Worm (Caenorhabditis elegans) whole organism, L2 larva: ENCODE measurements around the gene F08G12.3.

Experiments
- C34F6.9 ChIP-seq: fragments of 150-350 bp; optimal IDR thresholded peaks from 2 replicates; lab custom pipeline; 2014; ENCODE audit warnings: missing biosample characterization, missing genetic modification characterization
- aly-2 ChIP-seq: fragments of 150-350 bp; optimal IDR thresholded peaks from 2 replicates; lab custom pipeline; 2014; ENCODE audit warnings: missing biosample characterization, missing genetic modification characterization
- ceh-82 ChIP-seq: fragments of 150-350 bp; optimal IDR thresholded peaks from 2 replicates; lab custom pipeline; 2014; ENCODE audit warnings: missing biosample characterization, missing genetic modification characterization
- elt-1 ChIP-seq: fragments of 150-350 bp; optimal IDR thresholded peaks from 2 replicates; lab custom pipeline; 2014; ENCODE audit warnings: missing biosample characterization, missing genetic modification characterization
- lin-13 ChIP-seq: fragments of 150-350 bp; optimal IDR thresholded peaks from 2 replicates; lab custom pipeline; 2014; ENCODE audit warnings: missing biosample characterization, missing genetic modification reagents, missing genetic modification characterization
- lin-39 ChIP-seq: fragments of 150-350 bp; optimal IDR thresholded peaks from 2 replicates; lab custom pipeline; 2014; ENCODE audit warnings: missing biosample characterization, missing genetic modification reagents, missing genetic modification characterization
- lsy-2 ChIP-seq, 2 experiments: fragments of 150-350 bp in 1 of 2; sonication (generic microtip) in 1 of 2; optimal IDR thresholded peaks; 2 replicates each; lab custom pipeline; 2014 to 2017; ENCODE audit warnings: missing biosample characterization in 2 of 2, missing genetic modification characterization in 2 of 2
- mbf-1 ChIP-seq: sonication (generic microtip); optimal IDR thresholded peaks from 2 replicates; lab custom pipeline; 2017; ENCODE audit warnings: missing biosample characterization, missing genetic modification characterization
- nhr-11 ChIP-seq: fragments of 150-350 bp; optimal IDR thresholded peaks from 2 replicates; lab custom pipeline; 2014; ENCODE audit warnings: missing biosample characterization, missing genetic modification characterization
- nhr-129 ChIP-seq: fragments of 150-350 bp; optimal IDR thresholded peaks from 2 replicates; lab custom pipeline; 2014; ENCODE audit warnings: missing biosample characterization, missing genetic modification characterization
- skn-1 ChIP-seq: sonication (generic microtip); optimal IDR thresholded peaks from 2 replicates; lab custom pipeline; 2017; ENCODE audit warnings: missing biosample characterization, missing genetic modification characterization
- unc-55 ChIP-seq: fragments of 150-350 bp; sonication (generic microtip); optimal IDR thresholded peaks from 3 replicates; lab custom pipeline; 2014; ENCODE audit warnings: missing biosample characterization, missing genetic modification reagents, missing genetic modification characterization
- unc-62 ChIP-seq: fragments of 150-350 bp; optimal IDR thresholded peaks from 2 replicates; lab custom pipeline; 2014; ENCODE audit warnings: missing biosample characterization, missing genetic modification reagents, missing genetic modification characterization
- zag-1 ChIP-seq: fragments of 150-350 bp; optimal IDR thresholded peaks from 2 replicates; lab custom pipeline; 2014; ENCODE audit warnings: missing biosample characterization, missing genetic modification characterization

DNA sequence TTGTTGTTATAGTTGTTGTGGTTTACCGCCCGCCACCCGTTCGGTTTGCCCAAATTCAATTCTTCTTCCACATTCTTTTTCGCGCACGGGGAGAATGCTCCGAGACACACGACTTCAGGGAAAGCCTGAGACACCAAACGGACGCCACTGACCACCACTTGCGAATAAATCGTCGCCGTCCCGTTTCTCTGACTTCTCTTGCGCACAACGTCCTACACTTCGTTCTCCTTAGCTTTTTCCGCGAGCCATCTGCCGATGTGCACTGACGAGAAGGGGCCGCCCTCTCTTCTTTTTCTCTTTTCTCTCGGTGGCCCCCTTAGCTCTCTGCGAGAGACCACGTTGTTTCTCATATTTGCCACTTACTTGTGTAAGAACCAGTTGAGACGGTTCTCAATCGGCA is 43.0 kb upstream of the F08G12.3 start, which contains the start of gene C03A3.1:
- TF ChIP-seq nhr-129 (tag; lab: Kevin White, UChicago) = peak; percentile 16
- TF ChIP-seq unc-62 (GFP tag; lab: Kevin White, UChicago) = no peak
- TF ChIP-seq mbf-1 (tag; lab: Kevin White, UChicago) = no peak
- TF ChIP-seq aly-2 (tag; lab: Kevin White, UChicago) = no peak
- no peak for TF ChIP-seq lin-39 (tag; lab: Kevin White, UChicago)
- peak; percentile 26 for TF ChIP-seq C34F6.9
- no peak for TF ChIP-seq skn-1 (tag; lab: Kevin White, UChicago)
- TF ChIP-seq ceh-82 (tag; lab: Kevin White, UChicago) = no peak
- TF ChIP-seq unc-55 (GFP tag; lab: Kevin White, UChicago) = peak; percentile 42
- no peak for TF ChIP-seq nhr-11 (tag; lab: Kevin White, UChicago)
- no peak for TF ChIP-seq lin-13 (GFP tag; lab: Kevin White, UChicago)
- peak; percentile 23 for TF ChIP-seq zag-1 (tag; lab: Kevin White, UChicago)
- TF ChIP-seq lsy-2 (tag; optimal IDR thresholded peaks at IDR 0.05; lab: Kevin White, UChicago) = no peak
- no peak for TF ChIP-seq elt-1
